Worm (Caenorhabditis elegans): ENCODE data around the gene hda-6.

The hda-6 gene

DNA sequence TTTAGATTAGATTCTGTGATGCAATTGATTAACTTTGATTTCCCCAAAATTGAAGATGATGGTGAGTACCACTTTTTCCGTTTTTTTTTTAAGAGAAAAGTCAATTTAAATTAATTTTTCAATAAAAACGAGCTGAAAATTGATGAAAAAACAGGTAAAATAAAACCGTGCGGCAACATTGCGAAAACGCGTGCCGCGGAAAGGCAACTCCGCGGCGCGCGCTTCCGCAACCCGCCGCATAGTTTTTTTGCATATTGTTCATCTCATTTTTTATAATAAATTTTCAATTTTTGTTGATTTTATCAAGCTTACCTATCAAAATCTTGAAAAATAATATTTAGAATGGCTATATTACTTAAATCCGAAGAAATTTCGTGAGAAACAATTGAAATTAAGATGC, 6.8 kb upstream of the hda-6 start:
- no peak for TF ChIP-seq pros-1 (tag; optimal IDR thresholded peaks at IDR 0.05)
- TF ChIP-seq F13H6.1 (tag; optimal IDR thresholded peaks at IDR 0.05): no peak
- peak; percentile 47 for TF ChIP-seq ceh-31 (tag; optimal IDR thresholded peaks at IDR 0.05)
- peak; percentile 18 for TF ChIP-seq nhr-232 (tag; optimal IDR thresholded peaks at IDR 0.05)
- TF ChIP-seq elt-2 (tag; optimal IDR thresholded peaks at IDR 0.05): peak; percentile 76
- peak; percentile 25 for TF ChIP-seq K02D7.2 (tag; optimal IDR thresholded peaks at IDR 0.05)
- TF ChIP-seq tbx-7 (tag; optimal IDR thresholded peaks at IDR 0.05): no peak
- TF ChIP-seq nfya-1 (tag; optimal IDR thresholded peaks at IDR 0.05): peak; percentile 49
- TF ChIP-seq odd-2 (tag; optimal IDR thresholded peaks at IDR 0.05): no peak
- TF ChIP-seq tbx-2 (tag; optimal IDR thresholded peaks at IDR 0.05): peak; percentile 50
- peak; percentile 52 for TF ChIP-seq pat-9 (tag; optimal IDR thresholded peaks at IDR 0.05)
- peak; percentile 71 for TF ChIP-seq ceh-34 (tag; optimal IDR thresholded peaks at IDR 0.05)
- peak; percentile 44 for TF ChIP-seq unc-86 (tag; optimal IDR thresholded peaks at IDR 0.05)
- peak; percentile 52 for TF ChIP-seq zip-5 (tag; optimal IDR thresholded peaks at IDR 0.05)
- TF ChIP-seq che-1 (tag; optimal IDR thresholded peaks at IDR 0.05): no peak
- no peak for TF ChIP-seq elt-4 (tag; optimal IDR thresholded peaks at IDR 0.05)
- TF ChIP-seq sox-4 (tag; optimal IDR thresholded peaks at IDR 0.05): peak; percentile 44
- peak; percentile 43 for TF ChIP-seq ceh-2 (tag; optimal IDR thresholded peaks at IDR 0.05)
- no peak for TF ChIP-seq hlh-8 (tag; optimal IDR thresholded peaks at IDR 0.05)
- TF ChIP-seq unc-55 (GFP tag; optimal IDR thresholded peaks at IDR 0.05): no peak
- TF ChIP-seq ztf-16 (tag; optimal IDR thresholded peaks at IDR 0.05): peak; percentile 21
- peak; percentile 1 for TF ChIP-seq C38D4.7 (GFP tag; optimal IDR thresholded peaks at IDR 0.05)
- peak; percentile 65 for TF ChIP-seq K09A11.1 (tag; optimal IDR thresholded peaks at IDR 0.05; ENCODE audit: insufficient read depth)
- no peak for TF ChIP-seq unc-3 (GFP tag; conservative IDR thresholded peaks at IDR 0.05)
- peak; percentile 22 for TF ChIP-seq unc-3 (tag; optimal IDR thresholded peaks at IDR 0.05)
- TF ChIP-seq fax-1 (tag; optimal IDR thresholded peaks at IDR 0.05): peak; percentile 33
- peak; percentile 41 for TF ChIP-seq pha-2 (tag; optimal IDR thresholded peaks at IDR 0.05)
- peak; percentile 39 for TF ChIP-seq ceh-14 (tag; optimal IDR thresholded peaks at IDR 0.05)
- no peak for TF ChIP-seq ceh-22 (tag; optimal IDR thresholded peaks at IDR 0.05)
- no peak for TF ChIP-seq pha-4 (tag; optimal IDR thresholded peaks at IDR 0.05)
- TF ChIP-seq ref-2 (tag; optimal IDR thresholded peaks at IDR 0.05): peak; percentile 20
- TF ChIP-seq hlh-6 (tag; optimal IDR thresholded peaks at IDR 0.05): no peak
- TF ChIP-seq hlh-15 (tag; optimal IDR thresholded peaks at IDR 0.05): peak; percentile 14
- no peak for TF ChIP-seq hlh-30 (tag; optimal IDR thresholded peaks at IDR 0.05; ENCODE audit: insufficient read depth)
- peak; percentile 72 for TF ChIP-seq ttx-3 (tag; optimal IDR thresholded peaks at IDR 0.05)
- TF ChIP-seq dve-1 (tag; optimal IDR thresholded peaks at IDR 0.05): no peak
- TF ChIP-seq mec-3 (tag; optimal IDR thresholded peaks at IDR 0.05; ENCODE audit: borderline replicate concordance): no peak
- no peak for TF ChIP-seq pqm-1 (tag; optimal IDR thresholded peaks at IDR 0.05)

DNA sequence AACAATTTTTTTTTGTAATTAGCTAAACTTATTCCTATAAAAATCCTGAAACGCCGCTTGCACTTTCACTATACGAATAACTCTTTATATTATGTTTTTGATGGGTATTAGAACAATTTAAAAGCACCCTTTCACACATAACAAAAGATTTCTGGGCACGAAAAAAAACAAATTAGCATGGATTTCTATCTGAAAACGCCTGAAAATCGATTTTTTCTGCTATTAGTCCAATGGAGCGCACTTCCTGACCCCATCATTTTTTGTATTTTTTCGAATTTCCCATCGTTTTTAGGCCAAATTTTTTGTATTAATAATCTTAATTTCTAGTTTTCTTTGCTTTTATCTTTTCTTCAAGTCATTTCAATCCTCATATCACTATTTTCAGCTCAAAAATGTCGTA, 5.3 kb upstream of the hda-6 start, which contains the start of gene F41H10.3:
Gene F41H10.3 (plus strand): TSS at position 388 of the 400 bp plus-strand sequence.
- peak; percentile 18 for TF ChIP-seq ceh-48 (tag; optimal IDR thresholded peaks at IDR 0.05)
- TF ChIP-seq ceh-31 (tag; optimal IDR thresholded peaks at IDR 0.05): no peak

DNA sequence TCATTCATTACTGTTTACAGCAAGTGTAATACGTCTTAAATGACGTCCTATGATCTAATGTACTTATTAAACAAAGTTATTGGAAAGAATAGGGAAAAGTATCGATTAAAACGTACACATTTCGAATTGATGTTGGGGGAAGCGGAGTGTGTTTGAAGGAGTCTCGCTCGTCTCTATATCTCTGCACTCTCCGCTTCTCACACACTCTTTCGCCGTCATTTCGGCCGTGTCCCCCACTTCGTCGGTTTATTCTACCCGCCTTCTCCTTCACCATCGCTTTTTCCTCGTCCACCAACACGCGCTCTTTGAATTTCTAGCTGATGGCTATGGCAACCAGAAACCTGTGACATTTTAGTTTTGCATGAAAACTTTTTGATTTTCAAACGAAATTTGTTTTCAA, 4.8 kb upstream of the hda-6 start:
- TF ChIP-seq ceh-6 (GFP tag; optimal IDR thresholded peaks at IDR 0.05) (no peak), rnt-1 (tag; optimal IDR thresholded peaks at IDR 0.05) (peak; percentile 16), nfya-1 (tag; optimal IDR thresholded peaks at IDR 0.05) (peak; percentile 47), ceh-34 (tag; optimal IDR thresholded peaks at IDR 0.05) (peak; percentile 58), hlh-15 (tag; optimal IDR thresholded peaks at IDR 0.05) (no peak), ceh-31 (tag; optimal IDR thresholded peaks at IDR 0.05) (peak; percentile 41), syd-9 (tag; optimal IDR thresholded peaks at IDR 0.05) (peak; percentile 13), unc-42 (tag; optimal IDR thresholded peaks at IDR 0.05) (peak; percentile 4), fkh-6 (tag; optimal IDR thresholded peaks at IDR 0.05) (no peak), tbx-2 (tag; optimal IDR thresholded peaks at IDR 0.05) (peak; percentile 16), unc-86 (tag; optimal IDR thresholded peaks at IDR 0.05) (no peak), ceh-48 (tag; optimal IDR thresholded peaks at IDR 0.05) (peak; percentile 66)

All from whole organism, late embryonic.